Fruit fly (Drosophila melanogaster) whole organism, embryonic: Measurements from ENCODE around the gene Or63a.
A peak's percentile ranks its signal among the peaks of the same experiment; 100 is the strongest.

ENCODE experiments used
- CG11504 ChIP-seq: fragments of 200-800 bp; sonication (Bioruptor generic); optimal IDR thresholded peaks from 3 replicates; lab custom pipeline; 2019; ENCODE audit warnings: missing biosample characterization, mild to moderate bottlenecking, missing genetic modification characterization, moderate library complexity
- CG32532 ChIP-seq: fragments of 200-800 bp; sonication (Bioruptor generic); IDR thresholded peaks from 2 replicates; pipeline ENCODE4 v1.3.6; 2022; ENCODE audit warnings: missing biosample characterization, missing genetic modification characterization
- CG6272 ChIP-seq: fragments of 200-800 bp; sonication (Bioruptor generic); IDR thresholded peaks from 2 replicates; pipeline ENCODE4 v1.3.6; 2022; ENCODE audit warnings: missing biosample characterization, missing genetic modification characterization
- chm ChIP-seq: fragments of 200-800 bp; sonication (Bioruptor generic); IDR thresholded peaks from 2 replicates; pipeline ENCODE4 v1.3.6; 2022; ENCODE audit warnings: missing biosample characterization, missing genetic modification characterization

Gene Or63a

dm6 chr3L:3001445-3001844 lies 40.1 kb downstream of the Or63a start, which contains the start of gene FMRFaR:
Gene FMRFaR (plus strand): TSS chr3L:3001716.
- TF ChIP-seq CG32532 (GFP tag; lab: Robert Waterston, UW) (0 out of 2 replicates have a peak, but pooled peaks have one; percentile 27), chm (GFP tag; lab: Robert Waterston, UW) (peak; percentile 15; the same call in 1 of the 2 replicates), CG6272 (GFP tag; lab: Robert Waterston, UW) (no peak), CG11504 (tag; lab: Kevin White, UChicago) (peak; percentile 99)
